Worm (Caenorhabditis elegans): Measurements from ENCODE around the gene lact-2.

lact-2 gene

ce11 chrII:10056545-10057038, 38.1 kb upstream of the lact-2 start, which contains the start of gene C18D1.2:
Gene C18D1.2 (plus strand): TSS chrII:10056988.
- no peak for TF ChIP-seq ama-1 (optimal IDR thresholded peaks at IDR 0.05)
- TF ChIP-seq crh-2 (tag; optimal IDR thresholded peaks at IDR 0.05), result no peak
- no peak for TF ChIP-seq alr-1 (tag; optimal IDR thresholded peaks at IDR 0.05)
- TF ChIP-seq fos-1 (tag; optimal IDR thresholded peaks at IDR 0.05), result no peak
- TF ChIP-seq nhr-21 (tag; optimal IDR thresholded peaks at IDR 0.05), result no peak
- TF ChIP-seq sma-3 (GFP tag; optimal IDR thresholded peaks at IDR 0.05), result no peak
- no peak for TF ChIP-seq lin-11 (tag; optimal IDR thresholded peaks at IDR 0.05)
- TF ChIP-seq blmp-1 (tag; optimal IDR thresholded peaks at IDR 0.05; ENCODE audit: insufficient read depth), result no peak
- TF ChIP-seq F13H6.1 (tag; optimal IDR thresholded peaks at IDR 0.05), result no peak
- no peak for TF ChIP-seq mdl-1 (tag; optimal IDR thresholded peaks at IDR 0.05)
- no peak for TF ChIP-seq nhr-237 (tag; optimal IDR thresholded peaks at IDR 0.05)
- TF ChIP-seq aly-2 (tag; optimal IDR thresholded peaks at IDR 0.05), result no peak

DNA sequence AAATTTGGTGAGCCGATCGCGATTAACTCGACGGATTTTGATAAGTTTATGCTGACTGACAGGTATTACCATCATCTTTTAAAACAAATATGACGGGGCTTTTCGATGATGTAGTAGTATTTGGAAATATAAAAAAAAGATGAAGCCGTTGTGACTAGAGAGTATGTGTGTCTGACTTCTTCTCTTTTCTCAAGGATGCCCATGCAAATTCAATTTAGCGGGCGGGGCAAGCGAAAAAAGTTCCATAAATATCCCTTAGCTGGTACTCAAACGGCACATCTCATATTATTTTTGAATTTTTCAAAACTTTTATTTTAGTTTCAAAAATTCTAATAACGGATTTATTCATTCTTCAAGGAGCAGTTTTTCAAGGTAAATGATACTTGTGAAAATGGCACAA, 34.2 kb upstream of the lact-2 start, which contains the start of gene stg-1:
Gene stg-1 (minus strand): TSS at position 153 of the 400 bp plus-strand sequence.
- TF ChIP-seq ztf-4 (tag; optimal IDR thresholded peaks at IDR 0.05) (no peak), dmd-4 (tag; optimal IDR thresholded peaks at IDR 0.05) (no peak), ztf-11 (tag; optimal IDR thresholded peaks at IDR 0.05) (no peak), ceh-82 (tag; optimal IDR thresholded peaks at IDR 0.05) (no peak), skn-1 (tag; optimal IDR thresholded peaks at IDR 0.05) (no peak), sma-3 (GFP tag; optimal IDR thresholded peaks at IDR 0.05) (no peak), Y55F3AM.14 (GFP tag; optimal IDR thresholded peaks at IDR 0.05) (no peak), mab-5 (tag; optimal IDR thresholded peaks at IDR 0.05) (no peak), mbf-1 (tag; optimal IDR thresholded peaks at IDR 0.05) (no peak), F13H6.1 (tag; optimal IDR thresholded peaks at IDR 0.05) (no peak), egl-27 (tag; optimal IDR thresholded peaks at IDR 0.05) (no peak), nhr-25 (tag; optimal IDR thresholded peaks at IDR 0.05) (no peak), gmeb-1 (tag; optimal IDR thresholded peaks at IDR 0.05) (no peak), nhr-77 (tag; optimal IDR thresholded peaks at IDR 0.05) (no peak), unc-62 (GFP tag; optimal IDR thresholded peaks at IDR 0.05) (no peak), lsy-2 (tag; optimal IDR thresholded peaks at IDR 0.05) (no peak), elt-3 (tag; optimal IDR thresholded peaks at IDR 0.05) (no peak)

- TF ChIP-seq skn-1 (tag; optimal IDR thresholded peaks at IDR 0.05) (no peak), mbf-1 (tag; optimal IDR thresholded peaks at IDR 0.05) (no peak), ama-1 (optimal IDR thresholded peaks at IDR 0.05) (no peak), Y55F3AM.14 (GFP tag; optimal IDR thresholded peaks at IDR 0.05) (no peak), unc-39 (tag; optimal IDR thresholded peaks at IDR 0.05) (no peak), alr-1 (tag; optimal IDR thresholded peaks at IDR 0.05) (no peak), nhr-10 (tag; optimal IDR thresholded peaks at IDR 0.05) (no peak), unc-55 (GFP tag; optimal IDR thresholded peaks at IDR 0.05) (no peak), mab-5 (tag; optimal IDR thresholded peaks at IDR 0.05) (no peak), ztf-11 (tag; optimal IDR thresholded peaks at IDR 0.05) (no peak), unc-62 (GFP tag; optimal IDR thresholded peaks at IDR 0.05) (no peak), aly-2 (tag; optimal IDR thresholded peaks at IDR 0.05) (no peak), peb-1 (tag; optimal IDR thresholded peaks at IDR 0.05) (no peak), nhr-129 (tag; optimal IDR thresholded peaks at IDR 0.05) (no peak), C34F6.9 (tag; optimal IDR thresholded peaks at IDR 0.05) (no peak), nhr-23 (tag; optimal IDR thresholded peaks at IDR 0.05) (no peak), gmeb-1 (tag; optimal IDR thresholded peaks at IDR 0.05) (no peak), sma-9 (GFP tag; optimal IDR thresholded peaks at IDR 0.05) (no peak), sma-9 (tag; optimal IDR thresholded peaks at IDR 0.05) (no peak), egl-27 (tag; optimal IDR thresholded peaks at IDR 0.05) (no peak)
Measured at ce11 chrII:10065472-10065871, 29.2 kb upstream of the lact-2 start.

- TF ChIP-seq mdl-1 (tag; optimal IDR thresholded peaks at IDR 0.05), result no peak
- TF ChIP-seq C34F6.9 (tag; optimal IDR thresholded peaks at IDR 0.05), result no peak
Measured at ce11 chrII:10067817-10068216, 26.9 kb upstream of the lact-2 start, which contains the start of gene die-1. Gene die-1 (minus strand): TSS chrII:10067917.

- TF ChIP-seq nhr-6 (tag; optimal IDR thresholded peaks at IDR 0.05) (no peak), unc-39 (tag; optimal IDR thresholded peaks at IDR 0.05) (no peak), dmd-4 (tag; optimal IDR thresholded peaks at IDR 0.05) (no peak), ztf-11 (tag; optimal IDR thresholded peaks at IDR 0.05) (no peak), lin-13 (GFP tag; optimal IDR thresholded peaks at IDR 0.05) (no peak), nhr-237 (tag; optimal IDR thresholded peaks at IDR 0.05) (no peak), ceh-16 (tag; optimal IDR thresholded peaks at IDR 0.05) (no peak), nhr-23 (tag; optimal IDR thresholded peaks at IDR 0.05) (no peak), crh-2 (tag; optimal IDR thresholded peaks at IDR 0.05) (no peak), snpc-4 (tag; optimal IDR thresholded peaks at IDR 0.05) (no peak), unc-55 (GFP tag; optimal IDR thresholded peaks at IDR 0.05) (no peak), ztf-1 (GFP tag; conservative IDR thresholded peaks at IDR 0.05) (no peak), lsy-2 (tag; optimal IDR thresholded peaks at IDR 0.05) (no peak), sem-4 (tag; optimal IDR thresholded peaks at IDR 0.05) (no peak), alr-1 (tag; optimal IDR thresholded peaks at IDR 0.05) (no peak), skn-1 (tag; optimal IDR thresholded peaks at IDR 0.05) (no peak), zag-1 (tag; optimal IDR thresholded peaks at IDR 0.05) (no peak), ZK546.5 (tag; optimal IDR thresholded peaks at IDR 0.05) (no peak), nhr-10 (tag; optimal IDR thresholded peaks at IDR 0.05) (no peak), nhr-21 (tag; optimal IDR thresholded peaks at IDR 0.05) (no peak)
Measured at ce11 chrII:10073986-10074385, 20.7 kb upstream of the lact-2 start.

Measured in whole organism, L2 larva.